Worm (Caenorhabditis elegans): ENCODE measurements around the gene grd-5.

The grd-5 gene

DNA sequence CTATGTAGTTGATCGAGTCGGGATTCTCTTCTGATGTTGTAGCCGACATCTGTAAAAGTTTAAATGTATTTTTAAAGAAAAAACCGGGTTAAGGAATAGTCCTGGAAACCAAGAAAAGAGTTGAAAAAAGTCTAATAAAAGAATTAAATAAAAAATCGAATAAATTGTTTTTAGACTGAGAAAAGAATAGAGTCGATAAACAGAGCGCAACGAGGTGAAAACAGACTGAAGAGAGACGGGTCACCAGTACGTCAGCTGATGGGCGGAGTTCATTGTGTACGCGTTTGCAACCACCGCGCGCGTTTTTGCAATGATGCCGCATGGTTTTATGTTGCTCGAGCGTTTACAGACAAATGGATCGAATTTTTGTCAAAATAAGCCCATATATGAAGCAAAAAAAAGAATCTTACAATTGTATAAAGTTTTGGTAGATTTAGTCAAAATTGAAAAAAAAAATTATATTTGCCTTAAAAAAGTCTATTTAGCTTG is 12.5 kb downstream of the grd-5 start, which contains the start of gene atg-18:
Gene atg-18 (minus strand): TSS at position 51 of the 489 bp plus-strand sequence.
- TF ChIP-seq nhr-232 (tag; optimal IDR thresholded peaks at IDR 0.05) (peak; percentile 35), ceh-14 (tag; optimal IDR thresholded peaks at IDR 0.05) (peak; percentile 51), K02D7.2 (tag; optimal IDR thresholded peaks at IDR 0.05) (peak; percentile 36), pha-4 (tag; optimal IDR thresholded peaks at IDR 0.05) (no peak), ceh-31 (tag; optimal IDR thresholded peaks at IDR 0.05) (peak; percentile 81), mec-3 (tag; optimal IDR thresholded peaks at IDR 0.05; ENCODE audit: borderline replicate concordance) (no peak), rnt-1 (tag; optimal IDR thresholded peaks at IDR 0.05) (peak; percentile 41), pha-2 (tag; optimal IDR thresholded peaks at IDR 0.05) (peak; percentile 14), ztf-16 (tag; optimal IDR thresholded peaks at IDR 0.05) (peak; percentile 43), ets-4 (tag; optimal IDR thresholded peaks at IDR 0.05) (peak; percentile 25), unc-42 (tag; optimal IDR thresholded peaks at IDR 0.05) (peak; percentile 49), ceh-2 (tag; optimal IDR thresholded peaks at IDR 0.05) (peak; percentile 68), ceh-6 (GFP tag; optimal IDR thresholded peaks at IDR 0.05) (no peak), C08G9.2 (tag; optimal IDR thresholded peaks at IDR 0.05) (no peak), ceh-19 (GFP tag; optimal IDR thresholded peaks at IDR 0.05) (peak; percentile 62), gmeb-2 (tag; optimal IDR thresholded peaks at IDR 0.05) (peak; percentile 43), tbx-2 (tag; optimal IDR thresholded peaks at IDR 0.05) (peak; percentile 82), pqm-1 (tag; optimal IDR thresholded peaks at IDR 0.05) (peak; percentile 36), nfya-1 (tag; optimal IDR thresholded peaks at IDR 0.05) (peak; percentile 68), pros-1 (tag; optimal IDR thresholded peaks at IDR 0.05) (no peak), T23F11.4 (GFP tag; optimal IDR thresholded peaks at IDR 0.05) (no peak), ceh-34 (tag; optimal IDR thresholded peaks at IDR 0.05) (peak; percentile 86), sdc-2 (tag; optimal IDR thresholded peaks at IDR 0.05) (peak; percentile 21), ttx-3 (tag; optimal IDR thresholded peaks at IDR 0.05) (peak; percentile 65), elt-2 (tag; optimal IDR thresholded peaks at IDR 0.05) (peak; percentile 81), tbx-7 (tag; optimal IDR thresholded peaks at IDR 0.05) (peak; percentile 2), hlh-30 (tag; optimal IDR thresholded peaks at IDR 0.05; ENCODE audit: insufficient read depth) (peak; percentile 95), syd-9 (tag; optimal IDR thresholded peaks at IDR 0.05) (no peak), C38D4.7 (GFP tag; optimal IDR thresholded peaks at IDR 0.05) (peak; percentile 39), fax-1 (tag; optimal IDR thresholded peaks at IDR 0.05) (peak; percentile 50), pat-9 (tag; optimal IDR thresholded peaks at IDR 0.05) (peak; percentile 21), lin-11 (tag; optimal IDR thresholded peaks at IDR 0.05) (peak; percentile 26), unc-86 (tag; optimal IDR thresholded peaks at IDR 0.05) (peak; percentile 63), hlh-8 (tag; optimal IDR thresholded peaks at IDR 0.05) (peak; percentile 56), npax-4 (tag; optimal IDR thresholded peaks at IDR 0.05) (no peak), unc-3 (GFP tag; conservative IDR thresholded peaks at IDR 0.05) (no peak), unc-3 (tag; optimal IDR thresholded peaks at IDR 0.05) (peak; percentile 63), madf-2 (tag; optimal IDR thresholded peaks at IDR 0.05) (peak; percentile 23), hlh-13 (GFP tag; optimal IDR thresholded peaks at IDR 0.05) (no peak), ceh-18 (tag; optimal IDR thresholded peaks at IDR 0.05) (peak; percentile 38), odd-2 (tag; optimal IDR thresholded peaks at IDR 0.05) (peak; percentile 20), hlh-6 (tag; optimal IDR thresholded peaks at IDR 0.05) (peak; percentile 37), K09A11.1 (tag; optimal IDR thresholded peaks at IDR 0.05; ENCODE audit: insufficient read depth) (peak; percentile 80), fkh-10 (GFP tag; optimal IDR thresholded peaks at IDR 0.05) (peak; percentile 19), che-1 (tag; optimal IDR thresholded peaks at IDR 0.05) (peak; percentile 52), hlh-15 (tag; optimal IDR thresholded peaks at IDR 0.05) (peak; percentile 32), fkh-6 (tag; optimal IDR thresholded peaks at IDR 0.05) (peak; percentile 17), sox-4 (tag; optimal IDR thresholded peaks at IDR 0.05) (peak; percentile 70), F13H6.1 (tag; optimal IDR thresholded peaks at IDR 0.05) (peak; percentile 55), ceh-22 (tag; optimal IDR thresholded peaks at IDR 0.05) (no peak)
